Fruit fly (Drosophila melanogaster) Kc167 (cell line): ENCODE measurements around the gene RpL4.
"Not testable (repeated sequence)": the region's sequence is repeated elsewhere in the genome, so short reads cannot be mapped to it uniquely, and the experiment has no call there.

Experiments used
- insv ChIP-seq: fragments of >200 bp; optimal IDR thresholded peaks from 3 replicates; lab custom pipeline; 2018; ENCODE audit warnings: missing external identifiers
- psq ChIP-seq: fragments of >200 bp; optimal IDR thresholded peaks from 2 replicates; lab custom pipeline; 2017; ENCODE audit warnings: missing external identifiers

- TF ChIP-seq psq, insv (lab: Kevin White, UChicago): not testable (repeated sequence)
Measured at dm6 chr3R:27960473-27960872, 37.9 kb downstream of the RpL4 start, which contains the start of gene CG31253.
